Worm (Caenorhabditis elegans) whole organism, mixed stage, embryonic: Measurements from ENCODE around the gene F15H10.7.

Experiments
- M03D4.4 ChIP-seq: sonication (generic microtip); optimal IDR thresholded peaks from 2 replicates; lab custom pipeline; 2017; ENCODE audit warnings: mild to moderate bottlenecking, missing genetic modification characterization, missing compliant biosample characterization
- bed-3 ChIP-seq: fragments of 200-800 bp; sonication (Bioruptor generic); optimal IDR thresholded peaks from 3 replicates; lab custom pipeline; 2018; ENCODE audit warnings: mild to moderate bottlenecking, missing genetic modification characterization, moderate library complexity, missing compliant biosample characterization
- blmp-1 ChIP-seq: fragments of 150-350 bp; optimal IDR thresholded peaks from 2 replicates; lab custom pipeline; 2014; ENCODE audit warnings: missing biosample characterization, missing genetic modification characterization
- ceh-39 ChIP-seq: fragments of 150-350 bp; optimal IDR thresholded peaks from 2 replicates; lab custom pipeline; 2014; ENCODE audit warnings: missing biosample characterization, missing genetic modification characterization
- ceh-43 ChIP-seq: fragments of 200-800 bp; sonication (Bioruptor generic); optimal IDR thresholded peaks from 2 replicates; lab custom pipeline; 2018; ENCODE audit warnings: mild to moderate bottlenecking, missing genetic modification characterization, moderate library complexity, missing compliant biosample characterization
- ceh-83 ChIP-seq: fragments of 200-800 bp; sonication (Bioruptor generic); optimal IDR thresholded peaks from 2 replicates; lab custom pipeline; 2018; ENCODE audit warnings: mild to moderate bottlenecking, missing genetic modification characterization, missing compliant biosample characterization
- ces-1 ChIP-seq: fragments of 150-350 bp; optimal IDR thresholded peaks from 2 replicates; lab custom pipeline; 2014; ENCODE audit warnings: missing biosample characterization, missing genetic modification reagents, missing genetic modification characterization
- cnd-1 ChIP-seq: fragments of 200-800 bp; sonication (Bioruptor generic); optimal IDR thresholded peaks from 2 replicates; lab custom pipeline; 2018; ENCODE audit warnings: mild to moderate bottlenecking, missing genetic modification characterization, missing compliant biosample characterization
- drap-1 ChIP-seq: fragments of 200-800 bp; sonication (Bioruptor generic); optimal IDR thresholded peaks from 3 replicates; lab custom pipeline; 2018; ENCODE audit warnings: mild to moderate bottlenecking, missing genetic modification characterization, missing compliant biosample characterization
- elt-1 ChIP-seq: sonication (generic microtip); optimal IDR thresholded peaks from 2 replicates; lab custom pipeline; 2017; ENCODE audit warnings: missing genetic modification characterization, mild to moderate bottlenecking, missing compliant biosample characterization, antibody characterized with exemption, moderate library complexity, borderline replicate concordance; ENCODE audit not compliant: insufficient read depth
- elt-3 ChIP-seq: fragments of 150-350 bp; optimal IDR thresholded peaks from 2 replicates; lab custom pipeline; 2014; ENCODE audit warnings: missing biosample characterization, missing genetic modification characterization
- flh-1 ChIP-seq: fragments of 200-800 bp; sonication (Bioruptor generic); optimal IDR thresholded peaks from 2 replicates; lab custom pipeline; 2018; ENCODE audit warnings: mild to moderate bottlenecking, missing genetic modification characterization, moderate library complexity, missing compliant biosample characterization
- ham-2 ChIP-seq: fragments of 200-800 bp; sonication (Bioruptor generic); optimal IDR thresholded peaks from 2 replicates; lab custom pipeline; 2018; ENCODE audit warnings: mild to moderate bottlenecking, missing genetic modification characterization, missing compliant biosample characterization
- hlh-1 ChIP-seq: fragments of 150-350 bp; optimal IDR thresholded peaks from 2 replicates; lab custom pipeline; 2014; ENCODE audit warnings: missing biosample characterization, missing genetic modification reagents, missing genetic modification characterization
- lin-13 ChIP-seq: fragments of 150-350 bp; optimal IDR thresholded peaks from 2 replicates; lab custom pipeline; 2014; ENCODE audit warnings: missing biosample characterization, missing genetic modification characterization
- lin-32 ChIP-seq: fragments of 200-800 bp; sonication (Bioruptor generic); optimal IDR thresholded peaks from 2 replicates; lab custom pipeline; 2018; ENCODE audit warnings: mild to moderate bottlenecking, missing genetic modification characterization, missing compliant biosample characterization
- lsy-2 ChIP-seq: fragments of 150-350 bp; optimal IDR thresholded peaks from 2 replicates; lab custom pipeline; 2014; ENCODE audit warnings: missing biosample characterization, missing genetic modification characterization
- mab-5 ChIP-seq: fragments of 150-350 bp; optimal IDR thresholded peaks from 2 replicates; lab custom pipeline; 2014; ENCODE audit warnings: missing biosample characterization, missing genetic modification characterization
- mls-2 ChIP-seq: sonication (generic microtip); optimal IDR thresholded peaks from 2 replicates; lab custom pipeline; 2016; ENCODE audit warnings: mild to moderate bottlenecking, missing genetic modification characterization, moderate library complexity, missing compliant biosample characterization
- nhr-12 ChIP-seq: fragments of 150-350 bp; optimal IDR thresholded peaks from 2 replicates; lab custom pipeline; 2014; ENCODE audit warnings: missing biosample characterization, missing genetic modification characterization
- nhr-2 ChIP-seq: fragments of 150-350 bp; optimal IDR thresholded peaks from 2 replicates; lab custom pipeline; 2014; ENCODE audit warnings: missing biosample characterization, missing genetic modification characterization
- nhr-28 ChIP-seq: fragments of 150-350 bp; optimal IDR thresholded peaks from 2 replicates; lab custom pipeline; 2014; ENCODE audit warnings: missing biosample characterization, missing genetic modification characterization
- nhr-76 ChIP-seq: sonication (generic microtip); optimal IDR thresholded peaks from 2 replicates; lab custom pipeline; 2017; ENCODE audit warnings: missing biosample characterization, missing genetic modification characterization
- pha-4 ChIP-seq: fragments of 150-350 bp; optimal IDR thresholded peaks from 2 replicates; lab custom pipeline; 2018; ENCODE audit warnings: missing biosample characterization, missing genetic modification reagents, missing genetic modification characterization
- sem-2 ChIP-seq: fragments of 200-800 bp; sonication (Bioruptor generic); optimal IDR thresholded peaks from 2 replicates; lab custom pipeline; 2018; ENCODE audit warnings: mild to moderate bottlenecking, missing genetic modification characterization, missing compliant biosample characterization
- snpc-4 ChIP-seq: fragments of 150-350 bp; optimal IDR thresholded peaks from 2 replicates; lab custom pipeline; 2014; ENCODE audit warnings: missing biosample characterization, missing genetic modification characterization
- sptf-1 ChIP-seq: sonication (generic microtip); optimal IDR thresholded peaks from 2 replicates; lab custom pipeline; 2017; ENCODE audit warnings: mild to moderate bottlenecking, missing genetic modification characterization, moderate library complexity, missing compliant biosample characterization
- tbx-8 ChIP-seq: fragments of 200-800 bp; sonication (Bioruptor generic); optimal IDR thresholded peaks from 2 replicates; lab custom pipeline; 2018; ENCODE audit warnings: mild to moderate bottlenecking, missing genetic modification characterization, moderate library complexity, missing compliant biosample characterization
- unc-120 ChIP-seq: sonication (generic microtip); optimal IDR thresholded peaks from 2 replicates; lab custom pipeline; 2017; ENCODE audit warnings: missing genetic modification characterization, missing compliant biosample characterization; ENCODE audit not compliant: poor library complexity, severe bottlenecking
- unc-39 ChIP-seq: fragments of 150-350 bp; optimal IDR thresholded peaks from 2 replicates; lab custom pipeline; 2014; ENCODE audit warnings: missing biosample characterization, missing genetic modification characterization
- unc-62 ChIP-seq: fragments of 150-350 bp; optimal IDR thresholded peaks from 2 replicates; lab custom pipeline; 2014; ENCODE audit warnings: missing biosample characterization, missing genetic modification reagents, missing genetic modification characterization
- zip-8 ChIP-seq: fragments of 150-350 bp; optimal IDR thresholded peaks from 2 replicates; lab custom pipeline; 2014; ENCODE audit warnings: missing biosample characterization, missing genetic modification characterization
- ztf-11 ChIP-seq: fragments of 150-350 bp; optimal IDR thresholded peaks from 2 replicates; lab custom pipeline; 2014; ENCODE audit warnings: missing biosample characterization, missing genetic modification characterization

The F15H10.7 gene

ce11 chrV:10433721-10434120 is 27.5 kb upstream of the F15H10.7 start, which contains the start of gene Y32F6A.4:
TSS of gene Y32F6A.4 (minus strand) at chrV:10434067.
- TF ChIP-seq nhr-76 (tag; lab: Kevin White, UChicago): no peak
- no peak for TF ChIP-seq zip-8
- no peak for TF ChIP-seq mls-2 (tag; lab: Kevin White, UChicago)
- TF ChIP-seq sptf-1 (tag; lab: Kevin White, UChicago): no peak
- TF ChIP-seq nhr-2 (tag; lab: Kevin White, UChicago): no peak
- no peak for TF ChIP-seq nhr-12 (tag; lab: Kevin White, UChicago)
- TF ChIP-seq elt-1: no peak
- no peak for TF ChIP-seq lsy-2 (tag; lab: Kevin White, UChicago)
- TF ChIP-seq ceh-83 (GFP tag; lab: Kevin White, UChicago): no peak
- TF ChIP-seq ceh-39: no peak
- TF ChIP-seq ceh-43 (GFP tag; lab: Kevin White, UChicago): no peak
- TF ChIP-seq sem-2: no peak
- TF ChIP-seq unc-39 (tag; lab: Kevin White, UChicago): no peak
- no peak for TF ChIP-seq pha-4 (tag; lab: Kevin White, UChicago)
- TF ChIP-seq ztf-11 (tag; lab: Kevin White, UChicago): no peak

- no peak for TF ChIP-seq mls-2 (tag; lab: Kevin White, UChicago)
- no peak for TF ChIP-seq elt-1
- no peak for TF ChIP-seq M03D4.4
- no peak for TF ChIP-seq unc-120 (tag; lab: Kevin White, UChicago)
- TF ChIP-seq unc-62 (GFP tag; lab: Kevin White, UChicago): no peak
- TF ChIP-seq nhr-2 (tag; lab: Kevin White, UChicago): no peak
- no peak for TF ChIP-seq cnd-1
- no peak for TF ChIP-seq ham-2 (GFP tag; lab: Kevin White, UChicago)
- no peak for TF ChIP-seq tbx-8 (GFP tag; lab: Kevin White, UChicago)
- TF ChIP-seq nhr-76 (tag; lab: Kevin White, UChicago): no peak
- TF ChIP-seq nhr-28 (tag; lab: Kevin White, UChicago): no peak
Measured at ce11 chrV:10432607-10433006, 26.4 kb upstream of the F15H10.7 start.

ce11 chrV:10428608-10429007 is 22.4 kb upstream of the F15H10.7 start, which contains the start of gene tag-314:
TSS of gene tag-314 (minus strand) at chrV:10428708.
- TF ChIP-seq unc-39 (tag; lab: Kevin White, UChicago): no peak
- no peak for TF ChIP-seq zip-8
- no peak for TF ChIP-seq pha-4 (tag; lab: Kevin White, UChicago)
- TF ChIP-seq flh-1 (GFP tag; lab: Kevin White, UChicago): no peak
- no peak for TF ChIP-seq sem-2
- no peak for TF ChIP-seq M03D4.4
- no peak for TF ChIP-seq hlh-1 (tag; lab: Kevin White, UChicago)
- TF ChIP-seq snpc-4: no peak
- TF ChIP-seq nhr-12 (tag; lab: Kevin White, UChicago): no peak

DNA sequence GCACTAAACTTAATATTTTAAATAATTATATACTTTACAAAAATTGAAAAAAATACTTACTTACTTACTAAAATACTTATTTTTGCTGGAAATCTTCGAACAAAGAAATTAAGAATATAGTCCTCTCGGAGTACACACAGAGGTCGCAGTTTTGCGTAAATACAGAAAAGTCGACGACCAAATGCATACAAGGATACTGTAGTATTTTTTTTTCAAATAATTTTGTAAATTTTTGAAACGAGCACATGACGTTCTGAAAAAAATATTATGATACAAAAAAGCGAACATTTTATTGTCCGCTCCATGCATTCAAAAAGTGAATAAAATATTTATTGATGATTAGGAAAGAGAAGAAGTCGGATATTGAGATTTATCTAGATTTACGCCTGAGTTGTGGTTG is 20.0 kb upstream of the F15H10.7 start, which contains the start of gene apc-10:
Gene apc-10, minus strand, starts transcription at position 101 of the 400 bp plus-strand sequence.
- TF ChIP-seq unc-120 (tag; lab: Kevin White, UChicago) (no peak), elt-1 (no peak), nhr-76 (tag; lab: Kevin White, UChicago) (no peak), lin-13 (tag; lab: Kevin White, UChicago) (no peak), bed-3 (no peak), lin-32 (GFP tag; lab: Kevin White, UChicago) (no peak), snpc-4 (no peak), mab-5 (tag; lab: Kevin White, UChicago) (no peak), ceh-39 (no peak), elt-3 (tag; lab: Kevin White, UChicago) (no peak), sem-2 (no peak), M03D4.4 (no peak), cnd-1 (no peak), tbx-8 (GFP tag; lab: Kevin White, UChicago) (no peak), ztf-11 (tag; lab: Kevin White, UChicago) (no peak), blmp-1 (no peak), hlh-1 (tag; lab: Kevin White, UChicago) (no peak), nhr-28 (tag; lab: Kevin White, UChicago) (no peak), ces-1 (GFP tag; lab: Kevin White, UChicago) (no peak)
- TF ChIP-seq, all 35 proteins: peak for 0

DNA sequence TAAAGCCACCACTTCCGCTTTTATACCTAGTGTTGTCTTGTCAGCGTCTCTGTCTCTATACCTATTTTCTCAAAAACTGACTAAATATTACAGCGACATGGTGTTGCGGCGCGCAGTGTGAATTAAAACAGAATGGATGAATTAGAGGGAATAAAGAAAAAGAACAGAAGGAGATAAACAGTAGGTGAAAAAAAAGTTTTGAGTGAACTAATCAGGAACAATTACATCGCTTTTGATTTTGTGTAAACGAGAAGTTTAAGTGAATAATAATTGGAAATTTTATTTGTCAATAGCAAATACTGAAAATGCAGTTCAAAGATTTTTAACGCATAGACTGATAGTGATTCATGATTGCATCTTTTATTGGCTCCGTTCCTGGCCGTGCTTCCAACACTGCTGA is 18.9 kb upstream of the F15H10.7 start, which contains the start of gene col-12:
Gene col-12, minus strand, starts transcription at position 101 of the 400 bp plus-strand sequence.
- TF ChIP-seq pha-4 (tag; lab: Kevin White, UChicago) (no peak), ceh-83 (GFP tag; lab: Kevin White, UChicago) (no peak), nhr-12 (tag; lab: Kevin White, UChicago) (no peak), lin-32 (GFP tag; lab: Kevin White, UChicago) (no peak), nhr-2 (tag; lab: Kevin White, UChicago) (no peak), drap-1 (GFP tag; lab: Kevin White, UChicago) (no peak), hlh-1 (tag; lab: Kevin White, UChicago) (no peak), unc-39 (tag; lab: Kevin White, UChicago) (no peak), mab-5 (tag; lab: Kevin White, UChicago) (no peak), snpc-4 (no peak), unc-120 (tag; lab: Kevin White, UChicago) (no peak)
